Fruit fly (Drosophila melanogaster): ENCODE data around the gene CG33080.

CG33080 gene

DNA sequence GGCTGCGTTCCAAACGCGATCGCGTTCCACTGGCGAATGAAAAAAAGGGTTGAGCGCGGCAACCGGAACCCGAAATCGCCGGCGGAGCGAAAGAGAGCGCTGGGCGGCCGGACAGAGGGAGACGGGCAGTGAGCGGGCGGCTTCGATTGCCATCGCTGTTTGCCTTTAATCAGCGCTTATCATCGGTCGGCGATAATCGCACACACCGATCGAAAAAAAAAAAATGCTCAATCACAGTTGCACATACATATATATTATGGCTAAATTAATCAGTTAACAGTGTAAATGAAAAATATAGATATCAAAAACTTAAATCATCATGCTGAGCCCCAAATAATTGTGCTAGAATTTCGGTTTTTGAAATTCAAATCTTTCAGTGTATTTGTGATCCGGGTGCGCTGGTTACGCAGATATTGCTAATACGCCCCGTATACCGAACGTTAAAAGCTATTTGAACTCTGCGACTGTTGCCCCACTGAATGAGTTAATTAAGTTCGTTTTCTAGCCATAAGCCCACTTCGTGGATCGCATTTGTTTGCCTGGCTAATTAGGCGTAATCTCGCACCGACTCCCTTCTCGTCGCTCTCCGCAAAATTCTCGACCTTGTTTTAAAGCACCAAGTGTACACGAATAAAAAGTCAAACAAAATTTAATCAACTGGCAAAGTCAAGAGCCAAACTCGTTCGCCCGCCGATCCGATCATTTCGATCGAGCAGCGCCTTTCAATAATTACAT lies at the start of gene CG33080 (continued):
- TF ChIP-seq gsb-n (tag; optimal IDR thresholded peaks at IDR 0.05) (no peak), gt (GFP tag; IDR thresholded peaks at IDR 0.05) (no peak), gem (tag; optimal IDR thresholded peaks at IDR 0.05) (peak; percentile 25), CG1602 (GFP tag; optimal IDR thresholded peaks at IDR 0.05) (no peak), CG14441 (GFP tag; IDR thresholded peaks at IDR 0.05) (0 out of 2 replicates have a peak, but pooled peaks have one; percentile 14), yki (optimal IDR thresholded peaks at IDR 0.05) (no peak), Vsx1 (GFP tag; optimal IDR thresholded peaks at IDR 0.05) (peak; percentile 75), ato (GFP tag; IDR thresholded peaks at IDR 0.05; ENCODE audit: partially characterized antibody) (no peak), sens-2 (GFP tag; IDR thresholded peaks at IDR 0.05) (no peak), CG4854 (GFP tag; optimal IDR thresholded peaks at IDR 0.05) (no peak), knrl (GFP tag; IDR thresholded peaks at IDR 0.05; ENCODE audit: partially characterized antibody) (0 out of 3 replicates have a peak, but pooled peaks have one; percentile 14), exex (tag; optimal IDR thresholded peaks at IDR 0.05) (no peak), slp2 (GFP tag; optimal IDR thresholded peaks at IDR 0.05) (no peak), CG3281 (GFP tag; optimal IDR thresholded peaks at IDR 0.05) (no peak), Drgx (GFP tag; IDR thresholded peaks at IDR 0.05) (no peak), CG15269 (tag; optimal IDR thresholded peaks at IDR 0.05) (peak; percentile 9), Mrtf (GFP tag; IDR thresholded peaks at IDR 0.05) (no peak), tgo (GFP tag; IDR thresholded peaks at IDR 0.05) (peak; percentile 29; the same call in 1 of the 3 replicates), CG9609 (GFP tag; optimal IDR thresholded peaks at IDR 0.05) (no peak), unpg (GFP tag; optimal IDR thresholded peaks at IDR 0.05) (no peak), Sox100B (GFP tag; optimal IDR thresholded peaks at IDR 0.05) (no peak), CG12299 (tag; optimal IDR thresholded peaks at IDR 0.05) (no peak), danr (GFP tag; IDR thresholded peaks at IDR 0.05) (0 out of 2 replicates have a peak, but pooled peaks have one; percentile 7), lab (GFP tag; optimal IDR thresholded peaks at IDR 0.05) (peak; percentile 51)

DNA sequence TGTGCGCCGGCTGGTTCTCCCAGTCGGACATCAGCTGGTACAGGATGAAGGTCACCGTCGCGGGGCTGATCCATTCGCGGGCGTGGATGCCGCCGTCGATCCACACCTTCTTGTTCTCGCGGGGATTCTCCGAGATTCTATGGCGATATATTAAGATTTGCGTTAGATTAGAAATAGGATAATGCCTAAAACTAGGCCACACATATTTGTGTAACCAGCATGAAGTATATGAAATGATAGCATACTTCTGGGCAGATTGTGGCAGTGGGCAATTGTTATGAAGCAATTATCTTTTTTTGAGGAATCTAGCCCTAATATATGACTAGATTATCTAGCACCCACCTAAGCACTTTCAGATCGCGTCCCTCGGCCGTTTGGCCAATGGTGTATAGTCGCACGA lies 49.2 kb upstream of the CG33080 start:
- TF ChIP-seq nerfin-2 (GFP tag; IDR thresholded peaks at IDR 0.05; ENCODE audit: partially characterized antibody) = no peak
- peak; percentile 94 for TF ChIP-seq grn (GFP tag; optimal IDR thresholded peaks at IDR 0.05)
- peak; percentile 46 for TF ChIP-seq Med (GFP tag)

DNA sequence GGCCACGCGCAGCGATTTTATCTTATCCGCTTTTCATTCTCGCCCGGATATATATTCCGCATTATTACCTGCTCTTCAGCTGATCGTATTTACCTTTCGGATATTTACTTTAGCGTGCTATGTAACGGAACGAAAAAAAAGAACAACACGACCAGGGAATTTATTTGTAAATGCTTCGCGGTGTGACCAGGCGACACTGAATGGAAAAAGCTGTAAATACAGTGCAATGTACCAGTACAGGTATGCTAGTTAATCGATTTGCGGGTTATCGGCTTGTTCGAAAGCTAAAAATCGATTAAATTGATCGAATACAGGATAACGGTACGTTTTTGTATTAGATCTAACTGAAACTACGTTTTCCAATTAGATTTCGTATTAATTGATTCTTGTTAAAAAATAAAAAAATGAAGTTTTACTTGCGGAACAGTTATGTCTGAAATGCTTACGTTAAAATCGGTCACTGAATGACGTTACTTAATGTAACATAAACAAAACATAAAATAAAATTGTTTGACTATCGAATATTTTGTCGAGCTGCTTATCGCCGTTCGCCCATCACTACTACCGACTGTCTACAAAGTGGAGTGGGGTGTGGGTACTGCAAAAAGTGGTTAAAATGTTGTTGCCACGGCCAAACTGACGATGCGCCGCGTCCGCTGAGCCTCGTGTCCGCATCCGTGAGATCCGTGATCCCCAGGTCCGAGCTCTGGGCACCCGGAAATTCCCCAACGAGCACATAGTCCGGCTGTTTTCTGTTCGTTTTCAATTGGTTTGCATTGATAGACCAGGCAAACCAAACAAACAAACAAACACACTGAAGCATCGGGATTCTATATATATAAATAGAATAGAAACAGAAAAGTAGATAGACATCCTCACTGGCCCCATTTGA lies 46.7 kb upstream of the CG33080 start, which contains the start of the genes MAPk-Ak2 and CG42699:
Gene MAPk-Ak2, minus strand, starts transcription at position 203 of the 892 bp plus-strand sequence.
Gene CG42699, plus strand, starts transcription at position 553 of the 892 bp plus-strand sequence.
- TF ChIP-seq CG3281 (GFP tag; optimal IDR thresholded peaks at IDR 0.05) (peak; percentile 76), Dip3 (GFP tag; optimal IDR thresholded peaks at IDR 0.05) (peak; percentile 52), Poxn (GFP tag; IDR thresholded peaks at IDR 0.05) (no peak), Atf-2 (GFP tag; optimal IDR thresholded peaks at IDR 0.05) (peak; percentile 74), cwo (GFP tag; optimal IDR thresholded peaks at IDR 0.05) (peak; percentile 62), B-H1 (GFP tag; IDR thresholded peaks at IDR 0.05) (peak; percentile 22; the same call in 1 of the 3 replicates), CG10274 (GFP tag; optimal IDR thresholded peaks at IDR 0.05) (peak; percentile 18), al (GFP tag; IDR thresholded peaks at IDR 0.05) (no peak), Atf3 (GFP tag; optimal IDR thresholded peaks at IDR 0.05) (peak; percentile 73), Adf1 (GFP tag; IDR thresholded peaks at IDR 0.05) (peak; percentile 36), slp2 (GFP tag; optimal IDR thresholded peaks at IDR 0.05) (peak; percentile 56), Max (GFP tag; optimal IDR thresholded peaks at IDR 0.05) (peak; percentile 71), CG10321 (GFP tag; IDR thresholded peaks at IDR 0.05) (peak; percentile 62), hth (optimal IDR thresholded peaks at IDR 0.05) (no peak), CG10462 (GFP tag; optimal IDR thresholded peaks at IDR 0.05) (peak; percentile 71), eyg (GFP tag; optimal IDR thresholded peaks at IDR 0.05) (peak; percentile 83), CG31365 (tag; optimal IDR thresholded peaks at IDR 0.05) (peak; percentile 71), HLH54F (GFP tag; optimal IDR thresholded peaks at IDR 0.05) (peak; percentile 65), CG3847 (GFP tag; IDR thresholded peaks at IDR 0.05) (peak; percentile 59; the same call in 1 of the 2 replicates), NC2β (GFP tag; optimal IDR thresholded peaks at IDR 0.05) (peak; percentile 77), Atf6 (GFP tag; IDR thresholded peaks at IDR 0.05) (peak; percentile 77), insv (GFP tag; optimal IDR thresholded peaks at IDR 0.05) (peak in 1 of 2 experiments; percentile 94)

All from whole organism, embryonic.